Worm (Caenorhabditis elegans): ENCODE data around the gene fipr-16.

The fipr-16 gene

DNA sequence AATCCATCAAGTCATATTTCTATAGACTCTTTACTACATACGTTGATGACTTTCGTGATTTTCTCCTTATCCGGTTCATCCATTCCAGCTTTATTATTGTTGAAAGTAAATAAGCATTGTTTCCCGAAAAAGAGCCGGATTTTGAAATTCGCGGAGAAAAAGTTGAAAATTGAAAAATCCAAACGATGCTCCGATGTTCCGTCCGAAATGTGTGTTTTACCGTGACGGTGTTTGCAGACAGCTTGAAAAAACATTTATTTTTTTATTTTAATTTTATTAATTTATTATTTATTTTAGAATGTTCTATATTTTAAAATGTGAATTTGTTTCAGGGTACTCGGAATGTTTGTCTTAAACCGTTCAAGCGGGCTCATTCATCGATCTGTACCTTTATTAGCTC is 40.1 kb upstream of the fipr-16 start, which contains the start of gene dnj-10 (continued):
- TF ChIP-seq lin-13 (GFP tag; optimal IDR thresholded peaks at IDR 0.05), result no peak
- no peak for TF ChIP-seq fkh-4 (tag; optimal IDR thresholded peaks at IDR 0.05; ENCODE audit: borderline replicate concordance)
- no peak for TF ChIP-seq ztf-4 (tag; optimal IDR thresholded peaks at IDR 0.05)
- peak; percentile 72 for TF ChIP-seq xbp-1 (tag; optimal IDR thresholded peaks at IDR 0.05)
- TF ChIP-seq hlh-17 (GFP tag; optimal IDR thresholded peaks at IDR 0.05; ENCODE audit: borderline replicate concordance), result no peak
- no peak for TF ChIP-seq sptf-1 (tag; optimal IDR thresholded peaks at IDR 0.05)
- TF ChIP-seq unc-98 (GFP tag; IDR thresholded peaks at IDR 0.05), result no peak
- TF ChIP-seq ceh-90 (tag; optimal IDR thresholded peaks at IDR 0.05), result peak; percentile 9
- peak; percentile 47 for TF ChIP-seq snpc-4 (tag; optimal IDR thresholded peaks at IDR 0.05)
- TF ChIP-seq snu-23 (GFP tag; optimal IDR thresholded peaks at IDR 0.05), result peak; percentile 76
- TF ChIP-seq lin-39 (tag; optimal IDR thresholded peaks at IDR 0.05), result peak; percentile 50
- no peak for TF ChIP-seq C04F5.9 (tag; optimal IDR thresholded peaks at IDR 0.05)
- TF ChIP-seq zip-4 (GFP tag; optimal IDR thresholded peaks at IDR 0.05), result no peak
- peak; percentile 57 for TF ChIP-seq irx-1 (tag; optimal IDR thresholded peaks at IDR 0.05)
- TF ChIP-seq jun-1 (tag; optimal IDR thresholded peaks at IDR 0.05), result no peak
- TF ChIP-seq sox-4 (tag; optimal IDR thresholded peaks at IDR 0.05), result no peak
- no peak for TF ChIP-seq nhr-11 (tag; optimal IDR thresholded peaks at IDR 0.05)
- no peak for TF ChIP-seq elt-2 (tag; optimal IDR thresholded peaks at IDR 0.05)
- TF ChIP-seq ceh-8 (GFP tag; optimal IDR thresholded peaks at IDR 0.05), result no peak
- TF ChIP-seq C34B4.2 (tag; optimal IDR thresholded peaks at IDR 0.05), result no peak
- peak; percentile 87 for TF ChIP-seq F16B12.6 (tag; optimal IDR thresholded peaks at IDR 0.05)
- TF ChIP-seq Y116A8C.19 (tag; optimal IDR thresholded peaks at IDR 0.05; ENCODE audit: borderline replicate concordance), result no peak
- no peak for TF ChIP-seq ama-1 (optimal IDR thresholded peaks at IDR 0.05)
- no peak for TF ChIP-seq ceh-63 (GFP tag; optimal IDR thresholded peaks at IDR 0.05)
- peak; percentile 73 for TF ChIP-seq nhr-85 (tag)
- no peak for TF ChIP-seq pag-3 (tag; optimal IDR thresholded peaks at IDR 0.05; ENCODE audit: borderline replicate concordance, insufficient read depth)
- no peak for TF ChIP-seq aly-2 (tag; optimal IDR thresholded peaks at IDR 0.05)
- no peak for TF ChIP-seq mab-9 (GFP tag; IDR thresholded peaks at IDR 0.05)
- peak; percentile 55 for TF ChIP-seq unc-130 (tag; optimal IDR thresholded peaks at IDR 0.05)
- peak; percentile 54 for TF ChIP-seq unc-86 (tag; optimal IDR thresholded peaks at IDR 0.05)
- no peak for TF ChIP-seq ztf-11 (tag; optimal IDR thresholded peaks at IDR 0.05)

DNA sequence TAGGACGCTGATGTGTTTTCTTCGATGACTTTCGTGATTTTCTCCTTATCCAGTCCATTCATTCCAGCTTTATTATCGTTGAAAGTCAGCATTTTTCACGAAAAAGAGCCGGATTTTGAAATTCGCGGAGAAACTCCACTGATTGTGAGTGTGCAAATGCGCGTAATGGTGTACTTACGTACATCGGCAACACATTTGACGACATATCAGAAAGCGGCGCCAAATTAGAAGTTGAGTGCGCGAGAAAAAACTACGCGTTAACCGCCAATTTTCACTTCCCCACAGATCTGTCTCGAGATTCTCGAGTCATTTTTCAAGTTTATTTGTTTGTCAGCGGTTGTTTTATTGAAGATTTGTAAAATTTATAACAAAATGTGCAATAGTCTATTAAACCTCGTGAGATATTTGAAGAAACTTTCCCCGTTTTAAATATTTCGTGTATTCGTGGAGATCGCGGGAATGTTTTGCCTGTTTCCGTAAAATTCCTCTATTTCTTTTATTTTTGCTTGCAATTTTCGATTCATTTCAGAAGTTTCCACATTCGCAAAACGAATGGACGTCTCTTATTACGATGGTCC is 37.7 kb upstream of the fipr-16 start, which contains the start of the genes polk-1 and gpr-1:
Gene polk-1 (minus strand): TSS at position 186 of the 578 bp plus-strand sequence.
Gene gpr-1 (plus strand): TSS at position 528 of the 578 bp plus-strand sequence.
- TF ChIP-seq C16A3.4 (tag; optimal IDR thresholded peaks at IDR 0.05), result peak; percentile 25
- peak; percentile 52 for TF ChIP-seq lin-13 (GFP tag; optimal IDR thresholded peaks at IDR 0.05)
- peak; percentile 80 to 83 for TF ChIP-seq efl-1 (optimal IDR thresholded peaks at IDR 0.05)
- TF ChIP-seq efl-1 (GFP tag; optimal IDR thresholded peaks at IDR 0.05 in 1 of 2), result peak; percentile 85 to 98
- peak; percentile 36 for TF ChIP-seq lin-15B (tag; optimal IDR thresholded peaks at IDR 0.05)
- TF ChIP-seq zag-1 (tag; optimal IDR thresholded peaks at IDR 0.05), result no peak
- no peak for TF ChIP-seq lin-14 (GFP tag; optimal IDR thresholded peaks at IDR 0.05)
- TF ChIP-seq mab-9 (GFP tag; IDR thresholded peaks at IDR 0.05), result no peak
- peak; percentile 27; the same call in 1 of the 2 replicates for TF ChIP-seq isw-1 (GFP tag; IDR thresholded peaks at IDR 0.05)
- TF ChIP-seq dpl-1 (GFP tag; optimal IDR thresholded peaks at IDR 0.05), result peak; percentile 74 to 86 (median 81)
- peak; percentile 29 to 52 for TF ChIP-seq lsy-2 (tag; optimal IDR thresholded peaks at IDR 0.05)
- peak; percentile 79 for TF ChIP-seq F16B12.6 (tag; optimal IDR thresholded peaks at IDR 0.05)
- peak; percentile 68 to 93 for TF ChIP-seq lin-35 (GFP tag; optimal IDR thresholded peaks at IDR 0.05)
- peak; percentile 23 for TF ChIP-seq blmp-1 (tag; optimal IDR thresholded peaks at IDR 0.05)
- peak; percentile 22 for TF ChIP-seq snu-23 (GFP tag; optimal IDR thresholded peaks at IDR 0.05)
